Worm (Caenorhabditis elegans) whole organism, L4 larva: ENCODE measurements around the gene srbc-44.
A peak's percentile ranks its signal among the peaks of the same experiment; 100 is the strongest.

ENCODE experiments used
- D1046.2 ChIP-seq: fragments of 200-800 bp; sonication (Bioruptor generic); IDR thresholded peaks from 2 replicates; pipeline ENCODE4 v1.3.6; 2022; ENCODE audit warnings: missing genetic modification characterization, missing compliant biosample characterization
- R02D3.7 ChIP-seq: fragments of 150-350 bp; sonication (generic microtip); optimal IDR thresholded peaks from 3 replicates; lab custom pipeline; 2014; ENCODE audit warnings: missing biosample characterization, missing genetic modification characterization
- T20F7.1 ChIP-seq: fragments of 200-800 bp; sonication (Bioruptor generic); optimal IDR thresholded peaks from 2 replicates; lab custom pipeline; 2018; ENCODE audit warnings: mild to moderate bottlenecking, missing genetic modification characterization, missing compliant biosample characterization
- Y105C5A.15 ChIP-seq: fragments of 200-800 bp; sonication (Bioruptor generic); IDR thresholded peaks from 2 replicates; pipeline ENCODE4 v1.3.6; 2022; ENCODE audit warnings: missing genetic modification characterization, missing compliant biosample characterization
- aha-1 ChIP-seq: fragments of 150-350 bp; peaks from one replicate; lab custom pipeline; 2014; ENCODE audit warnings: missing biosample characterization, missing genetic modification characterization
- aly-2 ChIP-seq: sonication (generic microtip); optimal IDR thresholded peaks from 2 replicates; lab custom pipeline; 2018; ENCODE audit warnings: missing biosample characterization, missing genetic modification characterization
- arid-1 ChIP-seq: fragments of 200-800 bp; sonication (Bioruptor generic); conservative IDR thresholded peaks from 2 replicates; pipeline ENCODE4 v1.3.6; 2022; ENCODE audit warnings: missing genetic modification reagents, missing genetic modification characterization, missing compliant biosample characterization
- attf-4 ChIP-seq: sonication (generic microtip); optimal IDR thresholded peaks from 3 replicates; lab custom pipeline; 2017; ENCODE audit warnings: missing biosample characterization, missing genetic modification characterization
- ctbp-1 ChIP-seq: fragments of 200-800 bp; sonication (Bioruptor generic); IDR thresholded peaks from 2 replicates; pipeline ENCODE4 v1.3.6; 2022; ENCODE audit warnings: missing genetic modification reagents, missing genetic modification characterization, missing compliant biosample characterization
- daf-16 ChIP-seq, 3 experiments: sonication (generic microtip); optimal IDR thresholded peaks; 2 replicates each; lab custom pipeline; 2016 to 2017; ENCODE audit warnings: missing genetic modification characterization in 3 of 3, missing genetic modification reagents in 3 of 3, mild to moderate bottlenecking in 2 of 3, missing compliant biosample characterization in 2 of 3, missing biosample characterization in 1 of 3, moderate library complexity in 1 of 3
- dmd-6 ChIP-seq: fragments of 200-800 bp; sonication (Bioruptor generic); IDR thresholded peaks from 2 replicates; pipeline ENCODE4 v1.3.6; 2022; ENCODE audit warnings: missing genetic modification reagents, missing genetic modification characterization, missing compliant biosample characterization
- dpl-1 ChIP-seq: fragments of 150-350 bp; optimal IDR thresholded peaks from 2 replicates; lab custom pipeline; 2014; ENCODE audit warnings: missing biosample characterization, missing genetic modification reagents, missing genetic modification characterization
- dve-1 ChIP-seq: sonication (generic microtip); optimal IDR thresholded peaks from 2 replicates; lab custom pipeline; 2017; ENCODE audit warnings: antibody characterized with exemption, mild to moderate bottlenecking, missing genetic modification characterization, missing compliant biosample characterization; ENCODE audit not compliant: insufficient read depth
- egl-43 ChIP-seq: fragments of 200-800 bp; sonication (Bioruptor generic); IDR thresholded peaks from 2 replicates; pipeline ENCODE4 v1.3.6; 2022; ENCODE audit warnings: missing genetic modification reagents, missing genetic modification characterization, missing compliant biosample characterization
- hlh-11 ChIP-seq: fragments of 200-800 bp; sonication (Bioruptor generic); optimal IDR thresholded peaks from 2 replicates; lab custom pipeline; 2018; ENCODE audit warnings: mild to moderate bottlenecking, missing genetic modification characterization, missing compliant biosample characterization
- hlh-30 ChIP-seq: sonication (generic microtip); optimal IDR thresholded peaks from 2 replicates; lab custom pipeline; 2017; ENCODE audit warnings: antibody characterized with exemption, mild to moderate bottlenecking, missing genetic modification characterization, missing compliant biosample characterization; ENCODE audit not compliant: insufficient read depth
- hmg-1.1 ChIP-seq: fragments of 200-800 bp; sonication (Bioruptor generic); IDR thresholded peaks from 2 replicates; pipeline ENCODE4 v1.3.6; 2022; ENCODE audit warnings: missing genetic modification reagents, missing genetic modification characterization, missing compliant biosample characterization
- lim-7 ChIP-seq: fragments of 200-800 bp; sonication (Bioruptor generic); IDR thresholded peaks from 2 replicates; pipeline ENCODE4 v1.3.6; 2022; ENCODE audit warnings: missing genetic modification characterization, missing compliant biosample characterization
- lin-13 ChIP-seq: fragments of 150-350 bp; optimal IDR thresholded peaks from 2 replicates; lab custom pipeline; 2014; ENCODE audit warnings: missing biosample characterization, missing genetic modification reagents, missing genetic modification characterization
- lin-39 ChIP-seq: fragments of 150-350 bp; optimal IDR thresholded peaks from 2 replicates; lab custom pipeline; 2014; ENCODE audit warnings: missing biosample characterization, missing genetic modification reagents, missing genetic modification characterization
- lsy-2 ChIP-seq, 2 experiments: fragments of 150-350 bp in 1 of 2; sonication (generic microtip) in 1 of 2; optimal IDR thresholded peaks; 2 replicates each; lab custom pipeline; 2014 to 2017; ENCODE audit warnings: missing biosample characterization in 2 of 2, missing genetic modification characterization in 2 of 2
- madf-5 ChIP-seq, 2 experiments: fragments of 200-800 bp; sonication (Bioruptor generic); IDR thresholded peaks; 2 replicates each; pipeline ENCODE4 v1.3.6; 2022; ENCODE audit warnings: missing compliant biosample characterization in 2 of 2, missing genetic modification characterization in 2 of 2
- mdt-29 ChIP-seq: fragments of 200-800 bp; sonication (Bioruptor generic); IDR thresholded peaks from 2 replicates; pipeline ENCODE4 v1.3.6; 2022; ENCODE audit warnings: missing genetic modification reagents, missing genetic modification characterization, missing compliant biosample characterization
- mep-1 ChIP-seq: fragments of 150-350 bp; sonication (generic microtip); optimal IDR thresholded peaks from 3 replicates; lab custom pipeline; 2014; ENCODE audit warnings: missing biosample characterization, missing genetic modification characterization
- nhr-11 ChIP-seq: fragments of 150-350 bp; optimal IDR thresholded peaks from 2 replicates; lab custom pipeline; 2014; ENCODE audit warnings: missing biosample characterization, missing genetic modification characterization
- nhr-28 ChIP-seq: fragments of 150-350 bp; optimal IDR thresholded peaks from 2 replicates; lab custom pipeline; 2014; ENCODE audit warnings: missing biosample characterization, missing genetic modification characterization
- nhr-48 ChIP-seq: sonication (generic microtip); optimal IDR thresholded peaks from 2 replicates; lab custom pipeline; 2016; ENCODE audit warnings: mild to moderate bottlenecking, missing genetic modification characterization, missing compliant biosample characterization
- nhr-77 ChIP-seq: fragments of 150-350 bp; optimal IDR thresholded peaks from 2 replicates; lab custom pipeline; 2014; ENCODE audit warnings: missing biosample characterization, missing genetic modification characterization
- php-3 ChIP-seq: fragments of 200-800 bp; sonication (Bioruptor generic); IDR thresholded peaks from 2 replicates; pipeline ENCODE4 v1.3.6; 2022; ENCODE audit warnings: missing genetic modification reagents, missing genetic modification characterization, missing compliant biosample characterization
- pqm-1 ChIP-seq: sonication (generic microtip); optimal IDR thresholded peaks from 2 replicates; lab custom pipeline; 2017; ENCODE audit warnings: missing biosample characterization, missing genetic modification characterization
- skn-1 ChIP-seq: fragments of 150-350 bp; optimal IDR thresholded peaks from 2 replicates; lab custom pipeline; 2014; ENCODE audit warnings: missing biosample characterization, missing genetic modification characterization
- snpc-4 ChIP-seq: fragments of 150-350 bp; optimal IDR thresholded peaks from 2 replicates; lab custom pipeline; 2014; ENCODE audit warnings: missing biosample characterization, missing genetic modification characterization
- spr-3 ChIP-seq: fragments of 200-800 bp; sonication (Bioruptor generic); optimal IDR thresholded peaks from 2 replicates; lab custom pipeline; 2018; ENCODE audit warnings: mild to moderate bottlenecking, missing genetic modification characterization, missing compliant biosample characterization
- unc-62 ChIP-seq, 3 experiments: fragments of 150-350 bp in 1 of 3; sonication (generic microtip); optimal IDR thresholded peaks in 2 of 3; peaks in 1 of 3; 1 replicate in 1 of 3; 2 replicates in 2 of 3; lab custom pipeline; 2014 to 2017; ENCODE audit warnings: missing biosample characterization in 3 of 3, missing genetic modification characterization in 3 of 3, missing genetic modification reagents in 3 of 3, missing genotype in 1 of 3
- ztf-11 ChIP-seq: fragments of 150-350 bp; optimal IDR thresholded peaks from 2 replicates; lab custom pipeline; 2014; ENCODE audit warnings: missing biosample characterization, missing genetic modification characterization
- ztf-7 ChIP-seq: fragments of 150-350 bp; optimal IDR thresholded peaks from 2 replicates; lab custom pipeline; 2014; ENCODE audit warnings: missing biosample characterization, missing genetic modification characterization

The srbc-44 gene

DNA sequence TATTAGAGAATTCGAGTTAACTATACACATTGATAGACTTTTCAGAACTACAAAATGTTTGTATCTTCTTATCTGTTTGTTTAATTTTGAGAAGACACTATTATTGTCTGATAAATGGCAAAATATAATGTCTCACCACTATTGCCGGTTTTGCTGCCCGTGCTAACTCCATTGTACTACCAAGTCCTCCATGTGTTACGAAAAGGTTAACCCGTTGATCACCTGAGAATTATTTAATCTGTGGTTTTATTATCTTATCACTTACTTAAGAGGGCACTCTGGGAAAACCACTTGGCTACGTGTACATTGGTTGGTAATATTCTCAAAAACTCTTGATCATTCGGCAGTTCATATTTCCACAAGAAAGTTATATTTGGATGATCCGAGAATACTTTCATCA, 7.6 kb upstream of the srbc-44 start:
- TF ChIP-seq skn-1 (tag; lab: Kevin White, UChicago) = no peak
- peak; percentile 38 for TF ChIP-seq dve-1 (tag; lab: Kevin White, UChicago)
- peak; percentile 34 for TF ChIP-seq hlh-11 (tag; lab: Kevin White, UChicago)
- TF ChIP-seq nhr-28 (tag; lab: Kevin White, UChicago) = peak; percentile 29

ce11 chrV:12795196-12795595, 6.8 kb upstream of the srbc-44 start, which contains the start of gene ugt-4:
ugt-4 (minus strand) TSS chrV:12795336.
- TF ChIP-seq dve-1 (tag; lab: Kevin White, UChicago) (peak; percentile 67), hlh-30 (tag; lab: Kevin White, UChicago) (peak; percentile 65), unc-62 (GFP tag; optimal IDR thresholded peaks at IDR 0.05 in 1 of 2; lab: Kevin White, UChicago) (peak in 1 of 2 experiments; percentile 80), unc-62 (tag; optimal IDR thresholded peaks at IDR 0.05; lab: Kevin White, UChicago) (no peak), hlh-11 (tag; lab: Kevin White, UChicago) (peak; percentile 65), dmd-6 (GFP tag; lab: Robert Waterston, UW) (peak; percentile 61; the same call in 1 of the 2 replicates), snpc-4 (no peak), nhr-77 (tag; lab: Kevin White, UChicago) (peak; percentile 53), php-3 (GFP tag; lab: Robert Waterston, UW) (0 out of 2 replicates have a peak, but pooled peaks have one; percentile 6), daf-16 (GFP tag; optimal IDR thresholded peaks at IDR 0.05; lab: Kevin White, UChicago) (no peak), daf-16 (tag; optimal IDR thresholded peaks at IDR 0.05; lab: Kevin White, UChicago) (peak; percentile 35), lin-13 (GFP tag; lab: Kevin White, UChicago) (no peak), ztf-7 (tag; lab: Kevin White, UChicago) (no peak), nhr-28 (tag; lab: Kevin White, UChicago) (peak; percentile 75), Y105C5A.15 (GFP tag; lab: Robert Waterston, UW) (no peak), pqm-1 (peak; percentile 49), lin-39 (no peak), ztf-11 (tag; lab: Kevin White, UChicago) (no peak), T20F7.1 (peak; percentile 52)
- TF ChIP-seq, all 104 proteins: peak for 11

DNA sequence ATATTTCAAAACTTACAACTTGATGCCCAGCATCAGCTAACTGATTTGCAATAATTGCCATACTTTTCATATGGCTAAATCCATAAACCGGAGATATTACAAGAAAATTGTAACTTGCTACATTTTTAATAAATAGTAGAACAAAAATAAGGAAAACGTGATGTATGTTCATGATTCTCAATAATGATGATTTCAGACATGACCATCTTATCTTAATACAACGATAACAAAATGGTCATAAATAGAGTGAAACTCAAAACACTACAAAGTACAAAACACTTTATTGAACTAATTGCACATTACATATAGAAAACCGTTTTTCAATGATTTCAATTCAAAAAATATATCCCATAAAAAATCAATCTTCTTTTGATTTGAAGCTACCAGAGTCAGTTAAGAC, 4.4 kb upstream of the srbc-44 start, which contains the start of gene ugt-5:
ugt-5 (minus strand) TSS at position 214 of the 400 bp plus-strand sequence.
- TF ChIP-seq mep-1 (tag; lab: Kevin White, UChicago) (no peak), daf-16 (GFP tag; optimal IDR thresholded peaks at IDR 0.05; lab: Kevin White, UChicago) (no peak), daf-16 (tag; optimal IDR thresholded peaks at IDR 0.05; lab: Kevin White, UChicago) (peak; percentile 82), pqm-1 (peak; percentile 24), hmg-1.1 (GFP tag; lab: Robert Waterston, UW) (no peak), R02D3.7 (tag; lab: Kevin White, UChicago) (no peak), nhr-48 (tag; lab: Kevin White, UChicago) (no peak), lsy-2 (tag; optimal IDR thresholded peaks at IDR 0.05; lab: Kevin White, UChicago) (no peak), ctbp-1 (GFP tag; lab: Robert Waterston, UW) (no peak), lim-7 (GFP tag; lab: Robert Waterston, UW) (no peak), arid-1 (GFP tag; lab: Robert Waterston, UW) (no peak), attf-4 (tag; lab: Kevin White, UChicago) (no peak), D1046.2 (no peak), aly-2 (tag; lab: Kevin White, UChicago) (no peak), nhr-28 (tag; lab: Kevin White, UChicago) (peak; percentile 76), skn-1 (tag; lab: Kevin White, UChicago) (no peak), nhr-77 (tag; lab: Kevin White, UChicago) (peak; percentile 18), madf-5 (GFP tag; IDR thresholded peaks at IDR 0.05; lab: Robert Waterston, UW) (no peak), hlh-11 (tag; lab: Kevin White, UChicago) (peak; percentile 20), aha-1 (tag; lab: Kevin White, UChicago) (no peak), mdt-29 (GFP tag; lab: Robert Waterston, UW) (no peak), dve-1 (tag; lab: Kevin White, UChicago) (peak; percentile 34), dpl-1 (GFP tag; lab: Kevin White, UChicago) (no peak), hlh-30 (tag; lab: Kevin White, UChicago) (peak; percentile 44), spr-3 (no peak), egl-43 (no peak), lin-39 (no peak), nhr-11 (tag; lab: Kevin White, UChicago) (no peak)
